Fruit fly (Drosophila melanogaster) whole organism, prepupa: ENCODE measurements around the gene CG15336.
A peak's percentile ranks its signal among the peaks of the same experiment; 100 is the strongest.

Experiments
- Blimp-1 ChIP-seq: fragments of 200-800 bp; sonication (Bioruptor generic); optimal IDR thresholded peaks from 3 replicates; lab custom pipeline; 2017; ENCODE audit warnings: missing biosample characterization, missing genetic modification characterization, mild to moderate bottlenecking, moderate library complexity, missing genetic modification reagents
- CG10631 ChIP-seq: fragments of 200-800 bp; sonication (Bioruptor generic); optimal IDR thresholded peaks from 2 replicates; lab custom pipeline; 2016; ENCODE audit warnings: missing biosample characterization, missing genetic modification characterization
- CG10669 ChIP-seq: fragments of 200-800 bp; sonication (Bioruptor generic); optimal IDR thresholded peaks from 3 replicates; lab custom pipeline; 2018; ENCODE audit warnings: missing biosample characterization, mild to moderate bottlenecking, missing genetic modification characterization, moderate library complexity
- CG11294 ChIP-seq: fragments of 200-800 bp; sonication (Bioruptor generic); IDR thresholded peaks from 2 replicates; pipeline ENCODE4 v1.3.6; 2022; ENCODE audit warnings: missing biosample characterization, missing genetic modification characterization
- CG11762 ChIP-seq: fragments of 200-800 bp; sonication (Bioruptor generic); optimal IDR thresholded peaks from 3 replicates; lab custom pipeline; 2016; ENCODE audit warnings: missing biosample characterization, missing genetic modification characterization; ENCODE audit not compliant: insufficient read depth
- CG11902 ChIP-seq: fragments of 200-800 bp; sonication (Bioruptor generic); optimal IDR thresholded peaks from 3 replicates; lab custom pipeline; 2016; ENCODE audit warnings: missing biosample characterization, missing genetic modification characterization
- CG15336 ChIP-seq: fragments of 200-800 bp; sonication (Bioruptor generic); IDR thresholded peaks from 2 replicates; pipeline ENCODE4 v1.3.6; 2022; ENCODE audit warnings: missing biosample characterization, missing genetic modification characterization
- CG1621 ChIP-seq: fragments of 200-800 bp; sonication (Bioruptor generic); optimal IDR thresholded peaks from 3 replicates; lab custom pipeline; 2018; ENCODE audit warnings: missing biosample characterization, mild to moderate bottlenecking, missing genetic modification characterization
- CG16779 ChIP-seq: fragments of 200-800 bp; sonication (Bioruptor generic); optimal IDR thresholded peaks from 3 replicates; lab custom pipeline; 2017; ENCODE audit warnings: missing biosample characterization, mild to moderate bottlenecking, missing genetic modification characterization
- CG3032 ChIP-seq: fragments of 200-800 bp; optimal IDR thresholded peaks from 2 replicates; lab custom pipeline; 2019; ENCODE audit warnings: missing biosample characterization, mild to moderate bottlenecking, missing genetic modification characterization, moderate library complexity
- CG31627 ChIP-seq: fragments of 200-800 bp; sonication (Bioruptor generic); optimal IDR thresholded peaks from 3 replicates; lab custom pipeline; 2016; ENCODE audit warnings: missing biosample characterization, missing genetic modification characterization
- CG32006 ChIP-seq: fragments of 200-800 bp; sonication (Bioruptor generic); optimal IDR thresholded peaks from 3 replicates; lab custom pipeline; 2017; ENCODE audit warnings: missing biosample characterization, mild to moderate bottlenecking, missing genetic modification characterization
- CG34406 ChIP-seq: fragments of 200-800 bp; sonication (Bioruptor generic); optimal IDR thresholded peaks from 3 replicates; lab custom pipeline; 2016; ENCODE audit warnings: missing biosample characterization, missing genetic modification characterization
- CG3919 ChIP-seq: fragments of 200-800 bp; sonication (Bioruptor generic); optimal IDR thresholded peaks from 3 replicates; lab custom pipeline; 2016; ENCODE audit warnings: missing biosample characterization, missing genetic modification characterization
- CG4318 ChIP-seq: fragments of 200-800 bp; sonication (Bioruptor generic); optimal IDR thresholded peaks from 3 replicates; lab custom pipeline; 2017; ENCODE audit warnings: missing biosample characterization, mild to moderate bottlenecking, missing genetic modification characterization
- CG6163 ChIP-seq: fragments of 200-800 bp; sonication (Bioruptor generic); IDR thresholded peaks from 3 replicates; pipeline ENCODE4 v1.3.6; 2022; ENCODE audit warnings: missing biosample characterization, missing genetic modification characterization
- CG6276 ChIP-seq: fragments of 200-800 bp; sonication (Bioruptor generic); optimal IDR thresholded peaks from 2 replicates; lab custom pipeline; 2017; ENCODE audit warnings: missing biosample characterization, mild to moderate bottlenecking, missing genetic modification characterization
- CG6808 ChIP-seq: fragments of 200-800 bp; sonication (Bioruptor generic); optimal IDR thresholded peaks from 3 replicates; lab custom pipeline; 2017; ENCODE audit warnings: missing biosample characterization, missing genetic modification characterization, mild to moderate bottlenecking, moderate library complexity, missing genetic modification reagents
- CG6854 ChIP-seq: fragments of 200-800 bp; sonication (Bioruptor generic); optimal IDR thresholded peaks from 2 replicates; lab custom pipeline; 2017; ENCODE audit warnings: missing biosample characterization, mild to moderate bottlenecking, missing genetic modification characterization
- CG7368 ChIP-seq: fragments of 200-800 bp; sonication (Bioruptor generic); optimal IDR thresholded peaks from 3 replicates; lab custom pipeline; 2016; ENCODE audit warnings: missing biosample characterization, missing genetic modification characterization
- CG8119 ChIP-seq: fragments of 200-800 bp; sonication (Bioruptor generic); IDR thresholded peaks from 3 replicates; pipeline ENCODE4 v1.3.6; 2022; ENCODE audit warnings: missing biosample characterization, missing genetic modification characterization
- CG8319 ChIP-seq: fragments of 200-800 bp; sonication (Bioruptor generic); optimal IDR thresholded peaks from 3 replicates; lab custom pipeline; 2016; ENCODE audit warnings: missing biosample characterization, missing genetic modification characterization
- CG8632 ChIP-seq: fragments of 200-800 bp; sonication (Bioruptor generic); optimal IDR thresholded peaks from 3 replicates; lab custom pipeline; 2016; ENCODE audit warnings: missing biosample characterization, missing genetic modification characterization
- CG9139 ChIP-seq: fragments of 200-800 bp; sonication (Bioruptor generic); optimal IDR thresholded peaks from 3 replicates; lab custom pipeline; 2017; ENCODE audit warnings: missing biosample characterization, mild to moderate bottlenecking, missing genetic modification characterization
- Eip75B ChIP-seq: fragments of 200-800 bp; sonication (Bioruptor generic); optimal IDR thresholded peaks from 3 replicates; lab custom pipeline; 2016; ENCODE audit warnings: missing biosample characterization, missing genetic modification characterization
- Eip78C ChIP-seq: fragments of 200-800 bp; sonication (Bioruptor generic); peaks from one replicate; lab custom pipeline; 2016; ENCODE audit warnings: missing biosample characterization, missing genetic modification characterization
- Eip93F ChIP-seq: fragments of 200-800 bp; sonication (Bioruptor generic); optimal IDR thresholded peaks from 2 replicates; lab custom pipeline; 2016; ENCODE audit warnings: missing biosample characterization, mild to moderate bottlenecking, missing genetic modification characterization
- Ets21C ChIP-seq: fragments of 200-800 bp; sonication (Bioruptor generic); optimal IDR thresholded peaks from 3 replicates; lab custom pipeline; 2016; ENCODE audit warnings: missing biosample characterization, missing genetic modification characterization
- Ets96B ChIP-seq: fragments of 200-800 bp; optimal IDR thresholded peaks from 2 replicates; lab custom pipeline; 2019; ENCODE audit warnings: missing biosample characterization, mild to moderate bottlenecking, missing genetic modification characterization, moderate library complexity
- Hr38 ChIP-seq: sonication (Bioruptor generic); optimal IDR thresholded peaks from 2 replicates; lab custom pipeline; 2016; ENCODE audit warnings: missing biosample characterization, missing genetic modification characterization
- Hr39 ChIP-seq: fragments of 200-800 bp; sonication (Bioruptor generic); optimal IDR thresholded peaks from 2 replicates; lab custom pipeline; 2016; ENCODE audit warnings: missing biosample characterization, missing genetic modification characterization
- Hr4 ChIP-seq: fragments of 200-800 bp; sonication (Bioruptor generic); optimal IDR thresholded peaks from 3 replicates; lab custom pipeline; 2016; ENCODE audit warnings: missing biosample characterization, missing genetic modification characterization
- Lpt ChIP-seq: fragments of 200-800 bp; sonication (Bioruptor generic); optimal IDR thresholded peaks from 3 replicates; lab custom pipeline; 2016; ENCODE audit warnings: missing biosample characterization, missing genetic modification characterization
- OdsH ChIP-seq: fragments of 200-800 bp; sonication (Bioruptor generic); optimal IDR thresholded peaks from 3 replicates; lab custom pipeline; 2016; ENCODE audit warnings: missing biosample characterization, missing genetic modification characterization
- Smox ChIP-seq: fragments of 200-800 bp; sonication (Bioruptor generic); optimal IDR thresholded peaks from 3 replicates; lab custom pipeline; 2016; ENCODE audit warnings: missing biosample characterization, missing genetic modification characterization
- Sox102F ChIP-seq: fragments of 200-800 bp; sonication (Bioruptor generic); optimal IDR thresholded peaks from 2 replicates; lab custom pipeline; 2016; ENCODE audit warnings: missing biosample characterization, mild to moderate bottlenecking, missing genetic modification characterization
- Sox14 ChIP-seq: fragments of 200-800 bp; sonication (Bioruptor generic); optimal IDR thresholded peaks from 3 replicates; lab custom pipeline; 2016; ENCODE audit warnings: missing biosample characterization, missing genetic modification characterization
- Sox15 ChIP-seq: fragments of 200-800 bp; sonication (Bioruptor generic); optimal IDR thresholded peaks from 3 replicates; lab custom pipeline; 2016; ENCODE audit warnings: missing biosample characterization, missing genetic modification characterization
- achi ChIP-seq: fragments of 200-800 bp; sonication (Bioruptor generic); optimal IDR thresholded peaks from 3 replicates; lab custom pipeline; 2016; ENCODE audit warnings: missing biosample characterization, missing genetic modification characterization
- acj6 ChIP-seq: fragments of 200-800 bp; sonication (Bioruptor generic); optimal IDR thresholded peaks from 3 replicates; lab custom pipeline; 2016; ENCODE audit warnings: missing biosample characterization, missing genetic modification characterization
- cyc ChIP-seq: fragments of 200-800 bp; sonication (Bioruptor generic); optimal IDR thresholded peaks from 3 replicates; lab custom pipeline; 2016; ENCODE audit warnings: missing biosample characterization, missing genetic modification characterization
- dac ChIP-seq: fragments of 200-800 bp; sonication (Bioruptor generic); optimal IDR thresholded peaks from 2 replicates; lab custom pipeline; 2017; ENCODE audit warnings: missing biosample characterization, mild to moderate bottlenecking, missing genetic modification characterization
- dsx ChIP-seq: fragments of 200-800 bp; optimal IDR thresholded peaks from 3 replicates; lab custom pipeline; 2019; ENCODE audit warnings: missing biosample characterization, mild to moderate bottlenecking, missing genetic modification characterization, moderate library complexity; ENCODE audit not compliant: poor library complexity, severe bottlenecking
- eg ChIP-seq: fragments of 200-800 bp; sonication (Bioruptor generic); IDR thresholded peaks from 3 replicates; pipeline ENCODE4 v1.3.6; 2022; ENCODE audit warnings: missing biosample characterization, missing genetic modification characterization
- esn ChIP-seq: fragments of 200-800 bp; sonication (Bioruptor generic); optimal IDR thresholded peaks from 2 replicates; lab custom pipeline; 2016; ENCODE audit warnings: missing biosample characterization, mild to moderate bottlenecking, missing genetic modification characterization, moderate library complexity
- fd85E ChIP-seq: fragments of 200-800 bp; sonication (Bioruptor generic); optimal IDR thresholded peaks from 3 replicates; lab custom pipeline; 2016; ENCODE audit warnings: missing biosample characterization, missing genetic modification characterization
- fkh ChIP-seq: fragments of 200-800 bp; sonication (Bioruptor generic); optimal IDR thresholded peaks from 3 replicates; lab custom pipeline; 2017; ENCODE audit warnings: missing biosample characterization, mild to moderate bottlenecking, missing genetic modification characterization, moderate library complexity
- lz ChIP-seq: fragments of 200-800 bp; sonication (Bioruptor generic); optimal IDR thresholded peaks from 3 replicates; lab custom pipeline; 2016; ENCODE audit warnings: missing biosample characterization, missing genetic modification characterization
- net ChIP-seq: fragments of 200-800 bp; sonication (Bioruptor generic); optimal IDR thresholded peaks from 3 replicates; lab custom pipeline; 2016; ENCODE audit warnings: missing biosample characterization, missing genetic modification characterization
- pdm3 ChIP-seq: fragments of 200-800 bp; sonication (Bioruptor generic); optimal IDR thresholded peaks from 3 replicates; lab custom pipeline; 2016; ENCODE audit warnings: missing biosample characterization, missing genetic modification characterization
- svp ChIP-seq: fragments of 200-800 bp; sonication (Bioruptor generic); peaks from one replicate; lab custom pipeline; 2016; ENCODE audit warnings: missing biosample characterization, missing genetic modification characterization
- topi ChIP-seq: fragments of 200-800 bp; sonication (Bioruptor generic); optimal IDR thresholded peaks from 3 replicates; lab custom pipeline; 2016; ENCODE audit warnings: missing biosample characterization, missing genetic modification characterization
- vri ChIP-seq: fragments of 200-800 bp; sonication (Bioruptor generic); optimal IDR thresholded peaks from 3 replicates; lab custom pipeline; 2016; ENCODE audit warnings: missing biosample characterization, mild to moderate bottlenecking, missing genetic modification characterization

CG15336 gene

dm6 chrX:8125224-8125649, 22.5 kb upstream of the CG15336 start:
- TF ChIP-seq CG32006 (GFP tag; lab: Kevin White, UChicago) (peak; percentile 81), CG10631 (GFP tag; lab: Kevin White, UChicago) (peak; percentile 23), CG3032 (tag; lab: Kevin White, UChicago) (no peak), Sox15 (no peak), Sox14 (GFP tag; lab: Kevin White, UChicago) (no peak), Eip78C (GFP tag; lab: Kevin White, UChicago) (peak; percentile 67), eg (0 out of 3 replicates have a peak, but pooled peaks have one; percentile 27), CG15336 (GFP tag; lab: Robert Waterston, UW) (peak; percentile 54), pdm3 (GFP tag; lab: Kevin White, UChicago) (no peak), CG7368 (no peak), CG8319 (no peak), Hr4 (peak; percentile 6), svp (no peak), fkh (GFP tag; lab: Kevin White, UChicago) (no peak), dsx (GFP tag; lab: Kevin White, UChicago) (no peak), Eip75B (GFP tag; lab: Kevin White, UChicago) (no peak), CG4318 (GFP tag; lab: Kevin White, UChicago) (peak; percentile 60), CG34406 (no peak), CG6163 (GFP tag; lab: Robert Waterston, UW) (0 out of 3 replicates have a peak, but pooled peaks have one; percentile 21), Lpt (GFP tag; lab: Kevin White, UChicago) (peak; percentile 5), CG6276 (peak; percentile 47), CG6808 (GFP tag; lab: Kevin White, UChicago) (no peak), CG11762 (GFP tag; lab: Kevin White, UChicago) (no peak), OdsH (GFP tag; lab: Kevin White, UChicago) (peak; percentile 37), CG11902 (GFP tag; lab: Kevin White, UChicago) (no peak), esn (no peak), fd85E (GFP tag; lab: Kevin White, UChicago) (no peak), CG8632 (GFP tag; lab: Kevin White, UChicago) (no peak), Ets96B (tag; lab: Kevin White, UChicago) (no peak), CG8119 (GFP tag; lab: Robert Waterston, UW) (peak; percentile 48; the same call in 2 of the 3 replicates), dac (GFP tag; lab: Kevin White, UChicago) (no peak), CG31627 (no peak), CG11294 (GFP tag; lab: Robert Waterston, UW) (peak; percentile 39; the same call in 1 of the 2 replicates), Smox (no peak), cyc (GFP tag; lab: Kevin White, UChicago) (no peak), Hr39 (GFP tag; lab: Kevin White, UChicago) (no peak), CG3919 (GFP tag; lab: Kevin White, UChicago) (peak; percentile 3), acj6 (peak; percentile 12), CG9139 (no peak), CG16779 (no peak), achi (peak; percentile 23), Hr38 (GFP tag; lab: Kevin White, UChicago) (no peak), vri (GFP tag; lab: Kevin White, UChicago) (no peak), Sox102F (GFP tag; lab: Kevin White, UChicago) (no peak), CG10669 (no peak), lz (no peak), topi (GFP tag; lab: Kevin White, UChicago) (no peak), net (GFP tag; lab: Kevin White, UChicago) (no peak), CG6854 (GFP tag; lab: Kevin White, UChicago) (no peak), CG1621 (no peak), Eip93F (GFP tag; lab: Kevin White, UChicago) (no peak), Ets21C (GFP tag; lab: Kevin White, UChicago) (no peak), Blimp-1 (GFP tag; lab: Kevin White, UChicago) (no peak)
